Worm (Caenorhabditis elegans): Measurements from ENCODE around the gene lig-4.
A peak's percentile ranks its signal among the peaks of the same experiment; 100 is the strongest.

lig-4 gene

ce11 chrIII:7494850-7495314 is 26.4 kb upstream of the lig-4 start:
- TF ChIP-seq egl-5 (tag; optimal IDR thresholded peaks at IDR 0.05) (peak; percentile 23), nhr-12 (tag; optimal IDR thresholded peaks at IDR 0.05) (no peak), pha-4 (tag; optimal IDR thresholded peaks at IDR 0.05) (no peak), unc-62 (GFP tag; optimal IDR thresholded peaks at IDR 0.05) (no peak), nhr-43 (tag; optimal IDR thresholded peaks at IDR 0.05; ENCODE audit: poor library complexity, severe bottlenecking) (peak; percentile 43), ama-1 (optimal IDR thresholded peaks at IDR 0.05) (peak; percentile 72), sea-2 (GFP tag; optimal IDR thresholded peaks at IDR 0.05) (no peak), pqm-1 (tag; optimal IDR thresholded peaks at IDR 0.05) (no peak), R02D3.7 (tag; optimal IDR thresholded peaks at IDR 0.05) (no peak), ceh-9 (tag; optimal IDR thresholded peaks at IDR 0.05) (no peak), daf-12 (tag; optimal IDR thresholded peaks at IDR 0.05) (no peak), hmg-11 (tag; optimal IDR thresholded peaks at IDR 0.05) (no peak)

ce11 chrIII:7495616-7496146 is 25.6 kb upstream of the lig-4 start:
- TF ChIP-seq egl-5 (tag; optimal IDR thresholded peaks at IDR 0.05) (no peak), tbx-2 (tag; optimal IDR thresholded peaks at IDR 0.05) (no peak), mml-1 (tag; optimal IDR thresholded peaks at IDR 0.05) (no peak), nhr-43 (tag; optimal IDR thresholded peaks at IDR 0.05; ENCODE audit: poor library complexity, severe bottlenecking) (no peak), ama-1 (optimal IDR thresholded peaks at IDR 0.05) (peak; percentile 14)

- no peak for TF ChIP-seq nhr-11 (tag; optimal IDR thresholded peaks at IDR 0.05)
- no peak for TF ChIP-seq ZK546.5 (tag; optimal IDR thresholded peaks at IDR 0.05)
- peak; percentile 13 for TF ChIP-seq ama-1 (optimal IDR thresholded peaks at IDR 0.05)
- no peak for TF ChIP-seq daf-12 (tag; optimal IDR thresholded peaks at IDR 0.05)
- TF ChIP-seq nhr-237 (tag; optimal IDR thresholded peaks at IDR 0.05): no peak
- TF ChIP-seq egl-27 (tag; optimal IDR thresholded peaks at IDR 0.05): no peak
- no peak for TF ChIP-seq snpc-4 (tag; optimal IDR thresholded peaks at IDR 0.05)
- TF ChIP-seq ztf-11 (tag; optimal IDR thresholded peaks at IDR 0.05): no peak
These were observed 23.4 kb upstream of the lig-4 start, which contains the start of gene cgh-1 for ce11 chrIII:7497782-7498266. TSS of gene cgh-1 (minus strand) at chrIII:7497832.

ce11 chrIII:7498346-7498745 is 22.9 kb upstream of the lig-4 start:
- peak; percentile 85 for TF ChIP-seq pqm-1 (tag; optimal IDR thresholded peaks at IDR 0.05)
- peak; percentile 82 for TF ChIP-seq egl-27 (tag; optimal IDR thresholded peaks at IDR 0.05)
- no peak for TF ChIP-seq nhr-67 (tag; optimal IDR thresholded peaks at IDR 0.05)
- no peak for TF ChIP-seq eor-1 (tag; optimal IDR thresholded peaks at IDR 0.05)
- peak; percentile 83 for TF ChIP-seq nhr-11 (tag; optimal IDR thresholded peaks at IDR 0.05)
- peak; percentile 43 for TF ChIP-seq egl-5 (tag; optimal IDR thresholded peaks at IDR 0.05)
- peak; percentile 77 for TF ChIP-seq jun-1 (tag; optimal IDR thresholded peaks at IDR 0.05)
- peak; percentile 63 for TF ChIP-seq fkh-10 (GFP tag; optimal IDR thresholded peaks at IDR 0.05)
- TF ChIP-seq elt-3 (tag; optimal IDR thresholded peaks at IDR 0.05): no peak
- no peak for TF ChIP-seq ceh-82 (tag; optimal IDR thresholded peaks at IDR 0.05)
- peak; percentile 68 for TF ChIP-seq hmg-11 (tag; optimal IDR thresholded peaks at IDR 0.05)
- TF ChIP-seq daf-12 (tag; optimal IDR thresholded peaks at IDR 0.05): no peak
- TF ChIP-seq nhr-43 (tag; optimal IDR thresholded peaks at IDR 0.05; ENCODE audit: poor library complexity, severe bottlenecking): peak; percentile 57
- TF ChIP-seq elt-2 (tag; optimal IDR thresholded peaks at IDR 0.05): peak; percentile 95
- peak; percentile 70 for TF ChIP-seq pha-4 (tag; optimal IDR thresholded peaks at IDR 0.05)
- TF ChIP-seq unc-62 (GFP tag; optimal IDR thresholded peaks at IDR 0.05): peak; percentile 9
- TF ChIP-seq snpc-4 (tag; optimal IDR thresholded peaks at IDR 0.05): peak; percentile 91
- peak; percentile 56 for TF ChIP-seq R02D3.7 (tag; optimal IDR thresholded peaks at IDR 0.05)
- TF ChIP-seq fos-1 (tag; optimal IDR thresholded peaks at IDR 0.05): peak; percentile 56
- no peak for TF ChIP-seq ztf-4 (tag; optimal IDR thresholded peaks at IDR 0.05)
- no peak for TF ChIP-seq nhr-12 (tag; optimal IDR thresholded peaks at IDR 0.05)
- no peak for TF ChIP-seq fkh-2 (tag; optimal IDR thresholded peaks at IDR 0.05)
- no peak for TF ChIP-seq unc-39 (tag; optimal IDR thresholded peaks at IDR 0.05)
- TF ChIP-seq elt-1 (tag; optimal IDR thresholded peaks at IDR 0.05): peak; percentile 34
- TF ChIP-seq tbx-2 (tag; optimal IDR thresholded peaks at IDR 0.05): peak; percentile 35
- no peak for TF ChIP-seq mml-1 (tag; optimal IDR thresholded peaks at IDR 0.05)
- no peak for TF ChIP-seq ZK546.5 (tag; optimal IDR thresholded peaks at IDR 0.05)
- peak; percentile 92 for TF ChIP-seq nfya-1 (tag; optimal IDR thresholded peaks at IDR 0.05; ENCODE audit: insufficient read depth)
- TF ChIP-seq nhr-77 (tag; optimal IDR thresholded peaks at IDR 0.05): no peak
- TF ChIP-seq nhr-25 (tag; optimal IDR thresholded peaks at IDR 0.05): peak; percentile 82
- TF ChIP-seq nhr-28 (tag; optimal IDR thresholded peaks at IDR 0.05): no peak
- TF ChIP-seq lin-39 (tag; optimal IDR thresholded peaks at IDR 0.05): peak; percentile 87
- no peak for TF ChIP-seq aly-2 (tag; optimal IDR thresholded peaks at IDR 0.05)
- peak; percentile 67 for TF ChIP-seq ceh-28 (tag; optimal IDR thresholded peaks at IDR 0.05)
- TF ChIP-seq ceh-9 (tag; optimal IDR thresholded peaks at IDR 0.05): no peak
- TF ChIP-seq lsy-12 (tag; optimal IDR thresholded peaks at IDR 0.05): peak; percentile 82
- no peak for TF ChIP-seq ztf-11 (tag; optimal IDR thresholded peaks at IDR 0.05)
- TF ChIP-seq zag-1 (tag; optimal IDR thresholded peaks at IDR 0.05): no peak
- peak; percentile 85 for TF ChIP-seq nhr-23 (tag; optimal IDR thresholded peaks at IDR 0.05)
- TF ChIP-seq sea-2 (GFP tag; optimal IDR thresholded peaks at IDR 0.05): no peak
- TF ChIP-seq skn-1 (tag; optimal IDR thresholded peaks at IDR 0.05): no peak

Data from whole organism, L3 larva.